Fruit fly (Drosophila melanogaster) ovary, adult (tissue): ENCODE results near the gene Gsc.

ENCODE experiments used
- CG17801 ChIP-seq: fragments of 200-800 bp; optimal IDR thresholded peaks from 2 replicates; lab custom pipeline; 2019; ENCODE audit warnings: missing biosample characterization, mild to moderate bottlenecking, missing genetic modification characterization, moderate library complexity; ENCODE audit not compliant: partially characterized antibody

Gsc gene

dm6 chr2L:604060-604459 is 9.6 kb upstream of the Gsc start:
- TF ChIP-seq CG17801 (GFP tag; lab: Kevin White, UChicago) = no peak

DNA sequence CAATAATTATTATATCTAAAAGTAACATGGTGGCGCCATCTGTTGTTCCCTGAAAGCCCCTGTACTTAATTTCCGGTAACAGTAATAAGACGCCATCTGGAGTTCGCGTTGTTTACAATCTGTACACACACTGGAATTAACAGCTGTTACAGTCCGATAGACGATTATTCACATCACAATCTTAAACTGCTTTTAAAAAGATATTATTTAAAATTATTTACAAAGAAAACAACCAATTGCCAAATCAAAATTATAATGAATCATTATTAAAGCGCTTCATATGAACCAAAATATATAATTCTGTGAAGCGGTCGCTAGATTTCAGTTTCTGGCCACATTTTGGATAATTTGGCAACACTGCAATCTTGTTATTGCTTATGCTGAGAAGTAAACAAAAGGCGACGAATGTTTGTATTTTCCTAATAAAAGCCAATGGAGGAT is 8.0 kb upstream of the Gsc start, which contains the start of gene CG13689:
TSS of gene CG13689 (plus strand) at position 375 of the 441 bp plus-strand sequence.
- TF ChIP-seq CG17801 (GFP tag; lab: Kevin White, UChicago) = peak; percentile 2

DNA sequence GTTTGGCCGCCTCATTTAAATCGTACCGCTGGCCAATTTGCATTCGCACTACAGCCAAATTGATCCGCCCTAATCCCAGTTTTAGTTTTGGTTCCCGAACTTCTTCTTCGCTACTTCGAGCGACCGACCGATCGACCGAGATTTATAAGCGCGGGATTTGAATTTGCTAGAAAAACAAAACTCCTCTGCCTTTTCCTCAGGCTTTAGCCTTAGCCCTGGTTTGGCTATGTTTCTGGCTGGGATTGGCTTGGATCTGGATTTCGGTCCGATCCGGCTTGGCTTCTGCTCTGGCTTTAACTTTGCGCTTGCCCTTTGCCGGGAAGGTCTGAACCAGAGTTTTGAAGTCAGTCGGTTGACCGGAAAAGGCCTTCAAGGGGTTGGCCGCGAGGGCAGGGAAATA is 7.4 kb upstream of the Gsc start:
- no peak for TF ChIP-seq CG17801 (GFP tag; lab: Kevin White, UChicago)

DNA sequence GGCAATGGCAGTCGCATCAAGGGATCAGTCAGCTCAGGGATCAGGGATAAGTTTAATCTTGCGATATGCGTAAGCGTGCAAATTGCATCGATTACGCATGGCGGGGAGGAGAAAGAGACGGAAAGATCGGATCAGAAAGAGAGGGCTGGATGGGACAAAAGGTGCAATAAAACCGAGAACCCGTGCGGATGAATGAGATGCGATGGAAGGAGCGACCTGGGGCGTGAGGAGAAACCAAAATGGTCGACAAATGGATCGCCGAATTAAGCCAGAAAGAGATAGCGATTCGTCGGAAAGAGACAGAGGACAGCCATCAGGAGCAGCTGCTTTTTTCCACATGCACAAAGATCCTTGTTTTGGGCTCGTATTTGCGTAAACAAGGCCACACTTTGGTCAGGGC is 3.3 kb upstream of the Gsc start:
- TF ChIP-seq CG17801 (GFP tag; lab: Kevin White, UChicago) = no peak

DNA sequence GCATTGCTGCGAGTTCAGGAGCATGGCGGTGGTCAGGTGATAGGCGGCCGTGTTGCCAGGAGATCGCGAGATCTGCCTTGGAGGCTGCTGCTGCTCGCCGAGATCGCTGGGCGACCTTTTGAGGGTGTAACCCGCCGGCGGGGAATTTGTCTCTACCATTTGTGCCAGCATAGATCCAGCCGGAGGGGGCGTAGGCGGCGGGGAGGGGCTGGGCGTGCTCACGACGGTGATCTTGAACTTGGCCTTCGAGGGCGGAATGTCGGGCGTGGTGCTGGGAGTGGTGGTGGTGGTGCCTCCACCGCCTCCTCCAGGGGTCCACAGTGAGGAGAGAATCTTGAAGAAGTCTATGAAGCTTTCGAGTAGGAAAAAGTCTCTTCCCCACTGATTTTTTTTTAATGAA is 437 bp downstream of the Gsc start:
- TF ChIP-seq CG17801 (GFP tag; lab: Kevin White, UChicago) = no peak

DNA sequence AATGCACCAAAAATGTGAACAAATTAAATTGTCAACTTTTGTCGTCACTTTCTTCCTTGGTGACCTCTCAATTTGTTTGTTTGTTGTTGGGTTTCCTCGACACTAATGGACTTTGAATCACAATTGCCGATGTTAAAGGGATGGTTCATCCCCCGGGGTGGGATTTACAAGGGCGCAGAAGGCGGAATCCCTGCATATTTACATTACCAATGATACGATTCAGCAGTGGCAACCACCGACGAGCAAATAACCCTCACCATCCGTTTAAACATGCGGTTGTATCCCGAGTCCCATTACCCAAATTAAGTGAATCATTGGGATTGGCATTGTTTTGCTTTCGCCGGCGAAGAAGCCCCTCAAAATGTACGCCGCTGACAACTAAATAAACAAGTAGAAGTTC is 3.0 kb downstream of the Gsc start:
- no peak for TF ChIP-seq CG17801 (GFP tag; lab: Kevin White, UChicago)

DNA sequence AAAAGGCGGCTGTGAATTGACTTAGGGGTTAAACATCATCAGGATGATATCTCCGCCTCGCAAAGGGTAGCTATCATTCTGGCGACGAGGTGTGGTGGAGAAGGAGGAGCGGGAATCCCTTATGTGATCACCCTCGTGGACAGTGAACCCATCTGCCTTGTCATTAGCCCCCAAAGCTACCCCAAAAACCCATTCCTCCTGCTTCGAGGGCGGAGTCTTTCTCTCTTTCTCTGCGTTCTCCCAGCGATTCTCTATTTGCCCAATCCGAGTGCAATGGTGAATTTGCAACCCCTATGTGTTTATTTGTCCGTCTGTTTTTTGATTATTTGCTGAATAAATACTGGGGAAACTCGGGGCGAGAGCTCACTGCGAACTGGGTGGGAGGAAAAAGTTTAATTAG is 9.2 kb downstream of the Gsc start:
- TF ChIP-seq CG17801 (GFP tag; lab: Kevin White, UChicago) = no peak

DNA sequence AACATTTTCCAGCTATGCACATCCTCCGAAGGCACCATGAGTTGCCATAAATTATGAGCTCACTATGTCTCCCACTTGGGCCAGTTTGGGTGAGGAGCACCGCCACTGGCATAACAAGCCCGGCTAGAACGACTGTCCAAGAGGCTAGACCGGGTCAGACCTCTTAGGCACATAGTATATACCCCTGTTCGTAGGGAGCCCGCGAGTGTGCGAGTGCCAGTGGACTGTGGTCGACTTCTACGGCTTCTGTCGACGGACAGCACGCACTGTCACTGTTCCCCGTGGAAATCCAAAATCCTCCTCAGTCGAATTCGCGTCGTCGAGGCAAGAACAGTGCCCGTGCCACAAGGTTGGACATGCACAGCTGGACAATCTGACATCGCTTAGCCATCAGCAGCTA is 17.3 kb downstream of the Gsc start, which contains the start of gene Pph13:
TSS of gene Pph13 (plus strand) at position 301 of the 400 bp plus-strand sequence.
- no peak for TF ChIP-seq CG17801 (GFP tag; lab: Kevin White, UChicago)

- no peak for TF ChIP-seq CG17801 (GFP tag; lab: Kevin White, UChicago)
Measured at dm6 chr2L:576559-577184, 17.8 kb downstream of the Gsc start, which contains the start of gene Ptth. Gene Ptth (minus strand): TSS chr2L:576896.

DNA sequence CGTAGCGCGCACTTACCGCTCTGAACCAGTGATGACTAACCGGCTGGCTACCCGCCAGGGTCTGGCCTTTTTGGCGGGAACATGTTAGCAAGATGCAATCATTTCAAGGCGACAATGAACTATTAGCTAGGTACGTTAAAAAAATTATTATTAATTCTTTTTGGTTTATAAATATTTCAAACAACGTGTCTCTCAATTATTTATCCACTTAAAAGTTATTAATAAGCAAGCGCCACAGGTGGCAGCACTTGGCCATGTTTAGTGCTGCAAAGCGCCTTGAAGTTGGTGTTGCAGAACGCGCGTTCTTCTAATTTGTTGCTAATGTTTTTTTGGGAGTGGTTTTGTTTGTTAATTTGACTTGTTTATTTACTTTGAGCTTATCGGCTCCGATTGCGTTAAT is 20.3 kb downstream of the Gsc start, which contains the start of the genes Ipk2 and cold:
TSS of gene Ipk2 (minus strand) at position 39 of the 400 bp plus-strand sequence.
TSS of gene cold (plus strand) at position 66 of the 400 bp plus-strand sequence.
- peak; percentile 81 for TF ChIP-seq CG17801 (GFP tag; lab: Kevin White, UChicago)

DNA sequence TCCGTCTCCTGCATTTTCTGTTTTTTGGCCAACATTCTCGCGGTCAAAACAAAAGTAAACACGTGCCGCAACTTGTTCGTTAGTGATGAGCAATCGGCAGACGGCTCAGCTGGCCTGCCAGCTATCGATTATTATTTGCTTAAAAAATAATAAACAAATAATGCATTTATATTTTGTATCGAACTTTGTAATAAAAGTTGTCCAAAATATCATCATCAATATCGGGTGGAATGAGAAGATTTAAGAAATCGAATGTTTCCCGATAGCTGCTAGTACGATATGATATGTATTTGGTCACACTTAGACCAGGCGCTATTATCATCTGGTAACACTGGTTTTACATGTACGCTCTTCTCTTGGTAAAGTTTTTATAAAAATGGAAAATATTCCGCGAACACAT is 26.5 kb downstream of the Gsc start, which contains the start of the genes Nle and Sf3b1:
TSS of gene Nle (minus strand) at position 92 of the 400 bp plus-strand sequence.
TSS of gene Sf3b1 (plus strand) at position 311 of the 400 bp plus-strand sequence.
- TF ChIP-seq CG17801 (GFP tag; lab: Kevin White, UChicago) = peak; percentile 28

DNA sequence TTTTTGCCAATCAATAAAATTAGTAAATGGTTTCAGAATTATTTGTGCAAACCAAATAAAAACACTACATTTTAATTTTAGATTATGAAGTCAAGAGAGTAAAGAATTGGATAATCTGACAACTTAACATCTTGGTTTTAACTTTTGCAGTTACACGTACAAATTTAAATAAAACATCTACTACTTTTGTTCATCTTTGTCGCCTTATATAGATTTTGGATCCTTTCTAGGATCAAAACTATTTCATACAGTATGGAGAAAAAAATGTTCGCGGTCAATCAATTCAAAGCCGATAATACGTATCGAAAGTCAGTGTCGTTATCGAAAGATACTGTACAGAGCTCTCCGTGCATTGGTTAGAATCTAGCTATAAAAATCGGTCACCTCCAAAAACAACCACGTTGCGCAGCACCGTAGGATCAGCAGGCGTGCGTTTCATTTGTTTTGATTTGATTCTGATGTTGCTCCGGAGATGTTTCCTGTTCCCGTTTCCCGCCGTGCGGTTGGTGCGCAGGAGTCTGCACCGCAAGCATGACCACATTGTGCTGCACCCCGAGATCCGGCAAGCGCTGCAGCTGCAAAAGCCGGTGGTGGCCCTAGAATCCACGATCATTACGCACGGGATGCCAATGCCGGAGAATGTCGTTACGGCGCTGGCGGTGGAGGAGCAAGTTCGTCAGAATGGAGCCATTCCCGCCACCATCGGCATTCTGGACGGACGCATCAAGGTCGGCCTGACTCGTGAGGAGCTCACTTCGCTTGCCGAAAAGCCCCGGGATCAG is 30.5 kb downstream of the Gsc start, which contains the start of the genes uncNacbeta and CG2794:
TSS of gene uncNacbeta (minus strand) at position 51 of the 782 bp plus-strand sequence.
TSS of gene CG2794 (plus strand) at position 395 of the 782 bp plus-strand sequence.
- no peak for TF ChIP-seq CG17801 (GFP tag; lab: Kevin White, UChicago)

DNA sequence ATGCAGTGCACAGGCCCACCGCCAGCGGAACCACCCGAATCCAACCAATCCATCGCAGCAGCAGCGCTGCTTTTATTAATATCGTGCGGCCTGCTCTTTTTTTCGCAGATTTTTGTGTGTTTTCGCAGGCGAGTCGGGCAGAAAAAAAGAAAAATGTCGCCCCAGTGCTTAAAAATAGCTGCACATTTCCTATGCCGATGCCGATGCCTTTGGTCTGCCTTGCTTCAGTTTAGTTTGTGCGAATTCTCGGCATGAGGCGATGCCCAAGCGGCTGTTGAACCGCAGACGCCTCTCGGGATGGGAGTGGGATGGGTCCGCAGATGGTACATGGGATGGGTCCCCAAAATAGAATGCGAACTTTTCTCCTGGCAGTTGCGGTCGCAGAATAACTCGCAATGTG is 31.2 kb downstream of the Gsc start:
- no peak for TF ChIP-seq CG17801 (GFP tag; lab: Kevin White, UChicago)

dm6 chr2L:559770-560567 is 34.5 kb downstream of the Gsc start, which contains the start of gene rempA:
Gene rempA (minus strand): TSS chr2L:560310.
- TF ChIP-seq CG17801 (GFP tag; lab: Kevin White, UChicago) = no peak
